Worm (Caenorhabditis elegans) whole organism, L1 larva: ENCODE results near the gene C33D9.13.

Source experiments
- aly-2 ChIP-seq: fragments of 150-350 bp; optimal IDR thresholded peaks from 2 replicates; lab custom pipeline; 2014; ENCODE audit warnings: missing biosample characterization, missing genetic modification characterization
- ama-1 ChIP-seq: fragments of 150-350 bp; optimal IDR thresholded peaks from 2 replicates; lab custom pipeline; 2014
- dpl-1 ChIP-seq, 3 experiments: fragments of 150-350 bp in 2 of 3; sonication (generic microtip) in 1 of 3; optimal IDR thresholded peaks; 2 replicates each; lab custom pipeline; 2014 to 2017; ENCODE audit warnings: missing biosample characterization in 3 of 3, missing genetic modification characterization in 3 of 3, missing genetic modification reagents in 3 of 3
- jun-1 ChIP-seq: fragments of 150-350 bp; optimal IDR thresholded peaks from 2 replicates; lab custom pipeline; 2014; ENCODE audit warnings: missing biosample characterization, missing genetic modification reagents, missing genetic modification characterization
- nhr-11 ChIP-seq: fragments of 150-350 bp; optimal IDR thresholded peaks from 2 replicates; lab custom pipeline; 2014; ENCODE audit warnings: missing biosample characterization, missing genetic modification characterization
- rnt-1 ChIP-seq: sonication (generic microtip); optimal IDR thresholded peaks from 2 replicates; lab custom pipeline; 2016; ENCODE audit warnings: mild to moderate bottlenecking, missing genetic modification characterization, moderate library complexity, missing compliant biosample characterization
- snpc-4 ChIP-seq: fragments of 150-350 bp; optimal IDR thresholded peaks from 2 replicates; lab custom pipeline; 2014; ENCODE audit warnings: missing biosample characterization, missing genetic modification characterization
- unc-130 ChIP-seq: fragments of 150-350 bp; optimal IDR thresholded peaks from 2 replicates; lab custom pipeline; 2017; ENCODE audit warnings: missing biosample characterization, missing genetic modification characterization, inconsistent platforms
- unc-62 ChIP-seq: fragments of 150-350 bp; optimal IDR thresholded peaks from 2 replicates; lab custom pipeline; 2014; ENCODE audit warnings: missing biosample characterization, missing genetic modification reagents, missing genetic modification characterization

- TF ChIP-seq jun-1 (no peak), ama-1 (lab: Kevin White, UChicago) (no peak), nhr-11 (tag; lab: Kevin White, UChicago) (no peak), unc-130 (tag; lab: Kevin White, UChicago) (no peak), unc-62 (GFP tag; lab: Kevin White, UChicago) (no peak), snpc-4 (tag; lab: Kevin White, UChicago) (no peak), aly-2 (tag; lab: Kevin White, UChicago) (no peak), dpl-1 (GFP tag; optimal IDR thresholded peaks at IDR 0.05; lab: Kevin White, UChicago) (no peak), rnt-1 (tag; lab: Kevin White, UChicago) (no peak)
Measured at ce11 chrIV:8798255-8798654, 13.2 kb upstream of the C33D9.13 start, which contains the start of gene clec-182.
